Worm (Caenorhabditis elegans) whole organism, young adult: ENCODE measurements around the gene djr-1.2.

Source experiments
- F55B11.4 ChIP-seq: sonication (generic microtip); optimal IDR thresholded peaks from 2 replicates; lab custom pipeline; 2016; ENCODE audit warnings: missing compliant biosample characterization, missing genetic modification characterization, borderline replicate concordance; ENCODE audit not compliant: insufficient read depth
- Y56A3A.18 ChIP-seq: fragments of 200-800 bp; sonication (Bioruptor generic); IDR thresholded peaks from 2 replicates; pipeline ENCODE4 v1.3.6; 2022; ENCODE audit warnings: missing genetic modification reagents, missing genetic modification characterization, missing compliant biosample characterization
- attf-3 ChIP-seq: fragments of 200-800 bp; sonication (Bioruptor generic); conservative IDR thresholded peaks from 2 replicates; pipeline ENCODE4 v1.3.6; 2022; ENCODE audit warnings: missing genetic modification reagents, missing genetic modification characterization, missing compliant biosample characterization
- attf-5 ChIP-seq: fragments of 200-800 bp; sonication (Bioruptor generic); optimal IDR thresholded peaks from 2 replicates; lab custom pipeline; 2018; ENCODE audit warnings: mild to moderate bottlenecking, missing genetic modification characterization, missing compliant biosample characterization
- ceh-91 ChIP-seq: fragments of 200-800 bp; sonication (Bioruptor generic); IDR thresholded peaks from 2 replicates; pipeline ENCODE4 v1.3.6; 2022; ENCODE audit warnings: missing genetic modification reagents, missing genetic modification characterization, missing compliant biosample characterization
- chd-7 ChIP-seq: sonication (generic microtip); optimal IDR thresholded peaks from 2 replicates; lab custom pipeline; 2016; ENCODE audit warnings: mild to moderate bottlenecking, missing genetic modification characterization, moderate library complexity, missing compliant biosample characterization
- ets-4 ChIP-seq: fragments of 200-800 bp; sonication (Bioruptor generic); optimal IDR thresholded peaks from 2 replicates; lab custom pipeline; 2018; ENCODE audit warnings: mild to moderate bottlenecking, missing genetic modification characterization, missing compliant biosample characterization
- hmg-20 ChIP-seq: fragments of 200-800 bp; sonication (Bioruptor generic); IDR thresholded peaks from 2 replicates; pipeline ENCODE4 v1.3.6; 2022; ENCODE audit warnings: missing genetic modification reagents, missing genetic modification characterization, missing compliant biosample characterization
- let-607 ChIP-seq, 2 experiments: fragments of 200-800 bp in 1 of 2; sonication (Bioruptor generic) in 1 of 2; sonication (generic microtip) in 1 of 2; optimal IDR thresholded peaks; 2 replicates each; lab custom pipeline; 2016 to 2018; ENCODE audit warnings: mild to moderate bottlenecking in 2 of 2, missing compliant biosample characterization in 2 of 2, missing genetic modification characterization in 2 of 2, moderate library complexity in 2 of 2, missing genotype in 1 of 2
- rpc-1 ChIP-seq, 2 experiments: fragments of 150-350 bp in 1 of 2; sonication (generic microtip) in 1 of 2; optimal IDR thresholded peaks; 2 replicates each; lab custom pipeline; 2014 to 2018; ENCODE audit warnings: missing biosample characterization in 1 of 2, missing genetic modification characterization in 1 of 2, missing genetic modification reagents in 1 of 2, missing genotype in 1 of 2
- unc-62 ChIP-seq: fragments of 150-350 bp; optimal IDR thresholded peaks from 2 replicates; lab custom pipeline; 2014; ENCODE audit warnings: missing biosample characterization, missing genetic modification reagents, missing genetic modification characterization
- zim-3 ChIP-seq: sonication (generic microtip); optimal IDR thresholded peaks from 2 replicates; lab custom pipeline; 2017; ENCODE audit warnings: mild to moderate bottlenecking, missing genetic modification characterization, moderate library complexity, missing compliant biosample characterization

ce11 chrV:4024777-4025176 lies 30.1 kb downstream of the djr-1.2 start, which contains the start of gene K09D9.1:
- no peak for TF ChIP-seq ceh-91 (GFP tag; lab: Robert Waterston, UW)
- no peak for TF ChIP-seq zim-3 (tag; lab: Kevin White, UChicago)
- no peak for TF ChIP-seq chd-7
- no peak for TF ChIP-seq hmg-20
- peak; percentile 2 for TF ChIP-seq ets-4 (GFP tag; lab: Kevin White, UChicago)
- no peak for TF ChIP-seq F55B11.4
- TF ChIP-seq Y56A3A.18 (GFP tag; lab: Robert Waterston, UW), result no peak
- peak; percentile 19 for TF ChIP-seq attf-5
- no peak for TF ChIP-seq rpc-1 (optimal IDR thresholded peaks at IDR 0.05; lab: Kevin White, UChicago)
- TF ChIP-seq rpc-1 (tag; optimal IDR thresholded peaks at IDR 0.05; lab: Kevin White, UChicago), result no peak
- peak in 1 of 2 experiments; percentile 29 for TF ChIP-seq let-607 (tag; optimal IDR thresholded peaks at IDR 0.05; lab: Kevin White, UChicago)
- TF ChIP-seq unc-62 (GFP tag; lab: Kevin White, UChicago), result peak; percentile 97
- TF ChIP-seq attf-3 (GFP tag; lab: Robert Waterston, UW), result no peak
